Worm (Caenorhabditis elegans) whole organism, late embryonic: ENCODE results near the gene srd-41.

Experiments
- F13H6.1 ChIP-seq: sonication (generic microtip); optimal IDR thresholded peaks from 2 replicates; lab custom pipeline; 2016; ENCODE audit warnings: missing genetic modification characterization, missing compliant biosample characterization
- K02D7.2 ChIP-seq: sonication (generic microtip); optimal IDR thresholded peaks from 2 replicates; lab custom pipeline; 2017; ENCODE audit warnings: mild to moderate bottlenecking, missing genetic modification characterization, missing compliant biosample characterization
- K09A11.1 ChIP-seq: sonication (generic microtip); optimal IDR thresholded peaks from 2 replicates; lab custom pipeline; 2017; ENCODE audit warnings: antibody characterized with exemption, mild to moderate bottlenecking, missing genetic modification characterization, missing compliant biosample characterization; ENCODE audit not compliant: insufficient read depth
- Y22D7AL.16 ChIP-seq: sonication (generic microtip); optimal IDR thresholded peaks from 2 replicates; lab custom pipeline; 2016; ENCODE audit warnings: missing genetic modification characterization, missing compliant biosample characterization
- ahr-1 ChIP-seq: sonication (generic microtip); optimal IDR thresholded peaks from 2 replicates; lab custom pipeline; 2016; ENCODE audit warnings: missing genetic modification characterization, missing compliant biosample characterization
- ceh-18 ChIP-seq: sonication (generic microtip); optimal IDR thresholded peaks from 2 replicates; lab custom pipeline; 2016; ENCODE audit warnings: missing genetic modification characterization, missing compliant biosample characterization
- ceh-19 ChIP-seq: fragments of 200-800 bp; sonication (Bioruptor generic); optimal IDR thresholded peaks from 2 replicates; lab custom pipeline; 2018; ENCODE audit warnings: mild to moderate bottlenecking, missing genetic modification characterization, missing compliant biosample characterization
- ceh-2 ChIP-seq: sonication (generic microtip); optimal IDR thresholded peaks from 2 replicates; lab custom pipeline; 2016; ENCODE audit warnings: missing genotype, missing genetic modification characterization, missing compliant biosample characterization
- ceh-22 ChIP-seq: sonication (generic microtip); optimal IDR thresholded peaks from 2 replicates; lab custom pipeline; 2017; ENCODE audit warnings: missing biosample characterization, missing genetic modification characterization
- ceh-24 ChIP-seq: sonication (generic microtip); optimal IDR thresholded peaks from 2 replicates; lab custom pipeline; 2016; ENCODE audit warnings: mild to moderate bottlenecking, missing genetic modification characterization, missing compliant biosample characterization
- ceh-31 ChIP-seq: sonication (generic microtip); optimal IDR thresholded peaks from 2 replicates; lab custom pipeline; 2016; ENCODE audit warnings: missing genetic modification characterization, missing compliant biosample characterization
- ceh-34 ChIP-seq: sonication (generic microtip); optimal IDR thresholded peaks from 2 replicates; lab custom pipeline; 2016; ENCODE audit warnings: mild to moderate bottlenecking, missing genetic modification characterization, missing compliant biosample characterization
- ceh-45 ChIP-seq: fragments of 200-800 bp; sonication (Bioruptor generic); IDR thresholded peaks from 2 replicates; pipeline ENCODE4 v1.3.6; 2022; ENCODE audit warnings: missing genetic modification reagents, missing genetic modification characterization, missing compliant biosample characterization
- ceh-6 ChIP-seq: fragments of 200-800 bp; sonication (Bioruptor generic); optimal IDR thresholded peaks from 2 replicates; lab custom pipeline; 2018; ENCODE audit warnings: mild to moderate bottlenecking, missing genetic modification characterization, missing compliant biosample characterization
- ceh-9 ChIP-seq: sonication (generic microtip); optimal IDR thresholded peaks from 2 replicates; lab custom pipeline; 2016; ENCODE audit warnings: mild to moderate bottlenecking, missing genetic modification characterization, inconsistent platforms, missing compliant biosample characterization
- che-1 ChIP-seq: sonication (generic microtip); optimal IDR thresholded peaks from 2 replicates; lab custom pipeline; 2016; ENCODE audit warnings: mild to moderate bottlenecking, missing genetic modification characterization, missing compliant biosample characterization
- dmd-4 ChIP-seq: sonication (generic microtip); optimal IDR thresholded peaks from 2 replicates; lab custom pipeline; 2016; ENCODE audit warnings: borderline replicate concordance, missing genetic modification characterization, missing compliant biosample characterization
- elt-2 ChIP-seq: sonication (generic microtip); optimal IDR thresholded peaks from 2 replicates; lab custom pipeline; 2016; ENCODE audit warnings: missing genetic modification reagents, missing genetic modification characterization, missing compliant biosample characterization
- eyg-1 ChIP-seq: sonication (generic microtip); optimal IDR thresholded peaks from 2 replicates; lab custom pipeline; 2016; ENCODE audit warnings: missing genotype, missing genetic modification characterization, missing compliant biosample characterization
- fax-1 ChIP-seq: sonication (generic microtip); optimal IDR thresholded peaks from 2 replicates; lab custom pipeline; 2016; ENCODE audit warnings: missing genotype, missing genetic modification characterization, missing compliant biosample characterization
- fkh-10 ChIP-seq: fragments of 150-350 bp; optimal IDR thresholded peaks from 2 replicates; lab custom pipeline; 2014; ENCODE audit warnings: missing biosample characterization, missing genetic modification reagents, missing genetic modification characterization
- gmeb-2 ChIP-seq: sonication (generic microtip); optimal IDR thresholded peaks from 2 replicates; lab custom pipeline; 2016; ENCODE audit warnings: missing genetic modification characterization, inconsistent platforms, missing compliant biosample characterization
- hlh-13 ChIP-seq: fragments of 200-800 bp; sonication (Bioruptor generic); optimal IDR thresholded peaks from 2 replicates; lab custom pipeline; 2018; ENCODE audit warnings: mild to moderate bottlenecking, missing genetic modification characterization, missing compliant biosample characterization
- hlh-30 ChIP-seq: sonication (generic microtip); optimal IDR thresholded peaks from 2 replicates; lab custom pipeline; 2017; ENCODE audit warnings: antibody characterized with exemption, missing genetic modification characterization, missing compliant biosample characterization; ENCODE audit not compliant: insufficient read depth
- hlh-6 ChIP-seq: sonication (generic microtip); optimal IDR thresholded peaks from 2 replicates; lab custom pipeline; 2016; ENCODE audit warnings: missing genotype, missing genetic modification characterization, missing compliant biosample characterization
- lim-6 ChIP-seq: sonication (generic microtip); optimal IDR thresholded peaks from 2 replicates; lab custom pipeline; 2016; ENCODE audit warnings: missing genetic modification characterization, missing compliant biosample characterization
- madf-2 ChIP-seq: sonication (generic microtip); optimal IDR thresholded peaks from 2 replicates; lab custom pipeline; 2017; ENCODE audit warnings: missing genetic modification characterization, missing compliant biosample characterization
- mec-3 ChIP-seq: sonication (generic microtip); optimal IDR thresholded peaks from 2 replicates; lab custom pipeline; 2016; ENCODE audit warnings: borderline replicate concordance, missing genetic modification characterization, missing compliant biosample characterization
- nhr-232 ChIP-seq: sonication (generic microtip); optimal IDR thresholded peaks from 2 replicates; lab custom pipeline; 2016; ENCODE audit warnings: missing genetic modification characterization, missing compliant biosample characterization
- npax-4 ChIP-seq: sonication (generic microtip); optimal IDR thresholded peaks from 2 replicates; lab custom pipeline; 2016; ENCODE audit warnings: missing genetic modification characterization, missing compliant biosample characterization
- pag-3 ChIP-seq: sonication (generic microtip); optimal IDR thresholded peaks from 2 replicates; lab custom pipeline; 2016; ENCODE audit warnings: missing compliant biosample characterization, missing genetic modification characterization, borderline replicate concordance
- pax-1 ChIP-seq: fragments of 150-350 bp; optimal IDR thresholded peaks from 2 replicates; lab custom pipeline; 2014; ENCODE audit warnings: missing biosample characterization, missing genetic modification characterization
- pqm-1 ChIP-seq: sonication (generic microtip); optimal IDR thresholded peaks from 2 replicates; lab custom pipeline; 2016; ENCODE audit warnings: missing genetic modification characterization, missing compliant biosample characterization
- pros-1 ChIP-seq: fragments of 150-350 bp; optimal IDR thresholded peaks from 2 replicates; lab custom pipeline; 2014; ENCODE audit warnings: missing biosample characterization, missing genetic modification reagents, missing genetic modification characterization
- ref-2 ChIP-seq: sonication (generic microtip); optimal IDR thresholded peaks from 2 replicates; lab custom pipeline; 2016; ENCODE audit warnings: missing genetic modification characterization, missing compliant biosample characterization
- rnt-1 ChIP-seq: sonication (generic microtip); optimal IDR thresholded peaks from 2 replicates; lab custom pipeline; 2016; ENCODE audit warnings: missing genetic modification characterization, missing compliant biosample characterization
- sdc-2 ChIP-seq: sonication (generic microtip); optimal IDR thresholded peaks from 2 replicates; lab custom pipeline; 2016; ENCODE audit warnings: missing genotype, missing genetic modification characterization, missing compliant biosample characterization
- sox-2 ChIP-seq: fragments of 200-800 bp; sonication (Bioruptor generic); IDR thresholded peaks from 2 replicates; pipeline ENCODE4 v1.3.6; 2022; ENCODE audit warnings: missing genetic modification reagents, missing genetic modification characterization, missing compliant biosample characterization
- sox-4 ChIP-seq: sonication (generic microtip); optimal IDR thresholded peaks from 2 replicates; lab custom pipeline; 2017; ENCODE audit warnings: mild to moderate bottlenecking, missing genetic modification characterization, inconsistent platforms, missing compliant biosample characterization
- tbx-2 ChIP-seq: sonication (generic microtip); optimal IDR thresholded peaks from 2 replicates; lab custom pipeline; 2016; ENCODE audit warnings: missing genetic modification characterization, missing compliant biosample characterization
- tbx-7 ChIP-seq: sonication (generic microtip); optimal IDR thresholded peaks from 2 replicates; lab custom pipeline; 2016; ENCODE audit warnings: missing genotype, missing genetic modification characterization, missing compliant biosample characterization
- ttx-3 ChIP-seq: sonication (generic microtip); optimal IDR thresholded peaks from 2 replicates; lab custom pipeline; 2016; ENCODE audit warnings: missing genetic modification reagents, missing genetic modification characterization, missing compliant biosample characterization
- unc-86 ChIP-seq: sonication (generic microtip); optimal IDR thresholded peaks from 2 replicates; lab custom pipeline; 2016; ENCODE audit warnings: missing genetic modification characterization, missing compliant biosample characterization
- zip-5 ChIP-seq: sonication (generic microtip); optimal IDR thresholded peaks from 2 replicates; lab custom pipeline; 2016; ENCODE audit warnings: missing genetic modification characterization, missing compliant biosample characterization
- ztf-16 ChIP-seq: sonication (generic microtip); optimal IDR thresholded peaks from 2 replicates; lab custom pipeline; 2017; ENCODE audit warnings: missing genetic modification characterization, missing compliant biosample characterization

Gene srd-41

ce11 chrX:12362951-12363486 lies 36.5 kb downstream of the srd-41 start (continued):
- no peak for TF ChIP-seq ceh-2 (tag; lab: Kevin White, UChicago)
- no peak for TF ChIP-seq lim-6
- TF ChIP-seq fkh-10: no peak
- no peak for TF ChIP-seq hlh-13 (GFP tag; lab: Kevin White, UChicago)
- TF ChIP-seq ttx-3 (tag; lab: Kevin White, UChicago): no peak
- no peak for TF ChIP-seq K02D7.2
- no peak for TF ChIP-seq dmd-4 (tag; lab: Kevin White, UChicago)
- peak; percentile 71 for TF ChIP-seq tbx-2 (tag; lab: Kevin White, UChicago)
- TF ChIP-seq ceh-45 (GFP tag; lab: Robert Waterston, UW): no peak
- no peak for TF ChIP-seq unc-86 (tag; lab: Kevin White, UChicago)
- no peak for TF ChIP-seq madf-2 (tag; lab: Kevin White, UChicago)
- TF ChIP-seq K09A11.1 (tag; lab: Kevin White, UChicago): peak; percentile 78
- TF ChIP-seq ceh-9 (tag; lab: Kevin White, UChicago): no peak
- no peak for TF ChIP-seq tbx-7 (tag; lab: Kevin White, UChicago)
- no peak for TF ChIP-seq pros-1 (tag; lab: Kevin White, UChicago)
- no peak for TF ChIP-seq ref-2

ce11 chrX:12364804-12365203 lies 38.3 kb downstream of the srd-41 start, which contains the start of gene F19H6.5:
Gene F19H6.5, minus strand, starts transcription at chrX:12364904.
- TF ChIP-seq ttx-3 (tag; lab: Kevin White, UChicago) (no peak), pqm-1 (no peak), dmd-4 (tag; lab: Kevin White, UChicago) (no peak), ceh-45 (GFP tag; lab: Robert Waterston, UW) (no peak), F13H6.1 (tag; lab: Kevin White, UChicago) (no peak), ceh-24 (no peak), mec-3 (tag; lab: Kevin White, UChicago) (no peak), madf-2 (tag; lab: Kevin White, UChicago) (no peak), ceh-18 (tag; lab: Kevin White, UChicago) (no peak), pag-3 (no peak), ztf-16 (tag; lab: Kevin White, UChicago) (no peak), ceh-2 (tag; lab: Kevin White, UChicago) (no peak), ceh-31 (tag; lab: Kevin White, UChicago) (no peak), ceh-6 (GFP tag; lab: Kevin White, UChicago) (no peak), pros-1 (tag; lab: Kevin White, UChicago) (no peak), elt-2 (tag; lab: Kevin White, UChicago) (no peak), sox-4 (tag; lab: Kevin White, UChicago) (no peak)

- TF ChIP-seq pax-1 (tag; lab: Kevin White, UChicago) (no peak), gmeb-2 (tag; lab: Kevin White, UChicago) (no peak), tbx-2 (tag; lab: Kevin White, UChicago) (no peak), hlh-30 (tag; lab: Kevin White, UChicago) (no peak)
Observed at ce11 chrX:12365388-12365787, 38.9 kb downstream of the srd-41 start, which contains the start of gene F19H6.4. Gene F19H6.4, plus strand, starts transcription at chrX:12365688.

- peak; percentile 36 for TF ChIP-seq hlh-30 (tag; lab: Kevin White, UChicago)
- TF ChIP-seq npax-4 (tag; lab: Kevin White, UChicago): peak; percentile 15
- TF ChIP-seq tbx-7 (tag; lab: Kevin White, UChicago): no peak
- TF ChIP-seq eyg-1 (tag; lab: Kevin White, UChicago): no peak
- TF ChIP-seq sox-2: peak; percentile 33; the same call in 1 of the 2 replicates
- TF ChIP-seq che-1 (tag; lab: Kevin White, UChicago): peak; percentile 56
- peak; percentile 19 for TF ChIP-seq ceh-2 (tag; lab: Kevin White, UChicago)
- peak; percentile 46 for TF ChIP-seq gmeb-2 (tag; lab: Kevin White, UChicago)
- TF ChIP-seq ceh-19 (GFP tag; lab: Kevin White, UChicago): peak; percentile 32
- TF ChIP-seq rnt-1: peak; percentile 53
- peak; percentile 56 for TF ChIP-seq ceh-18 (tag; lab: Kevin White, UChicago)
- no peak for TF ChIP-seq zip-5
- peak; percentile 38 for TF ChIP-seq ceh-34 (tag; lab: Kevin White, UChicago)
- TF ChIP-seq ahr-1 (tag; lab: Kevin White, UChicago): peak; percentile 18
- TF ChIP-seq ceh-45 (GFP tag; lab: Robert Waterston, UW): no peak
- TF ChIP-seq hlh-6 (tag; lab: Kevin White, UChicago): peak; percentile 61
- TF ChIP-seq unc-86 (tag; lab: Kevin White, UChicago): no peak
- TF ChIP-seq pros-1 (tag; lab: Kevin White, UChicago): no peak
- TF ChIP-seq lim-6: no peak
- no peak for TF ChIP-seq ceh-22 (tag; lab: Kevin White, UChicago)
- peak; percentile 44 for TF ChIP-seq tbx-2 (tag; lab: Kevin White, UChicago)
- peak; percentile 92 for TF ChIP-seq sdc-2
- TF ChIP-seq Y22D7AL.16: peak; percentile 29
- peak; percentile 43 for TF ChIP-seq nhr-232
- peak; percentile 1 for TF ChIP-seq fax-1
Observed at ce11 chrX:12367498-12367897, 41.0 kb downstream of the srd-41 start.
